Fruit fly (Drosophila melanogaster) whole organism, pupa: ENCODE measurements around the gene Crag.

Source experiments
- CG10348 ChIP-seq: fragments of 200-800 bp; sonication (Bioruptor generic); IDR thresholded peaks from 2 replicates; pipeline ENCODE4 v1.3.6; 2022; ENCODE audit warnings: missing biosample characterization, missing genetic modification characterization
- CG12605 ChIP-seq: fragments of 200-800 bp; sonication (Bioruptor generic); IDR thresholded peaks from 2 replicates; pipeline ENCODE4 v1.3.6; 2022; ENCODE audit warnings: missing biosample characterization, missing genetic modification characterization
- CG13204 ChIP-seq: fragments of 200-800 bp; sonication (Bioruptor generic); optimal IDR thresholded peaks from 2 replicates; lab custom pipeline; 2018; ENCODE audit warnings: missing biosample characterization, mild to moderate bottlenecking, missing genetic modification characterization, moderate library complexity
- CG17806 ChIP-seq: fragments of 200-800 bp; sonication (Bioruptor generic); optimal IDR thresholded peaks from 2 replicates; lab custom pipeline; 2018; ENCODE audit warnings: missing biosample characterization, mild to moderate bottlenecking, missing genetic modification characterization, moderate library complexity
- Ets98B ChIP-seq: fragments of 200-800 bp; sonication (Bioruptor generic); IDR thresholded peaks from 2 replicates; pipeline ENCODE4 v1.3.6; 2022; ENCODE audit warnings: missing biosample characterization, missing genetic modification characterization

dm6 chrX:8640636-8641216 lies 48.9 kb downstream of the Crag start:
- TF ChIP-seq CG10348, result no peak
- no peak for TF ChIP-seq CG13204
- TF ChIP-seq CG12605 (GFP tag; lab: Robert Waterston, UW), result no peak
- no peak for TF ChIP-seq Ets98B
- TF ChIP-seq CG17806, result no peak
